Fruit fly (Drosophila melanogaster): ENCODE measurements around the gene CG8353.

The CG8353 gene

DNA sequence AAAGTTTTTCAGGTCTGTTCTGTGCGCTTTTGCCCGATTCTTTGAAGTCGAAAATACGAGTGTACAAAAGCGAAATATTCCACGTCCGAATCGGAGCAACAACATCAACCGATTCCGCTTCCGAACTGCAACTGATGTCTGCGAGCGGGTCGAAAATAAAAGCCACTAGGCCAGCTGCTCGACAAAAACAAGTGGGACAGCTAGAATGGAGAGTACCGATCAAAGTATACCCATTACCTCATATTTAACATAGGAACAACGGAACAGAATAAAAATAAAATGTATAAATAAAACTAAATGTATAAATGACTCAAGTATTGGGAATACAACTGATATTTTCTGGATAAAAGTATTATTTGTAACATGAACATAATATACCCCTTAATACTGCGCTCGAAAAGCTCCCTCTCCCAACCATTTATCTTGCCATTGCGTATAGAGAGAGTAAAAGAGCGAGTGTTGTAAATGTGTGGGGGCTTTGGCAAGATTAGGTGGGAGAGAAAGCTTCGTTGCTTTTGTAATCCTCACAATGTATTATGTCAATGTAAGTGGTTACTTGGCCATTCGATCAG is 8.8 kb upstream of the CG8353 start, which contains the start of gene SLC5A11 (continued):
- TF ChIP-seq zfh2 (GFP tag; optimal IDR thresholded peaks at IDR 0.05) = peak; percentile 78
- TF ChIP-seq jigr1 (GFP tag; IDR thresholded peaks at IDR 0.05) = peak; percentile 98
- TF ChIP-seq ftz-f1 (GFP tag; optimal IDR thresholded peaks at IDR 0.05) = no peak
- TF ChIP-seq Neu2 (GFP tag; optimal IDR thresholded peaks at IDR 0.05; ENCODE audit: borderline replicate concordance) = peak; percentile 80
- peak; percentile 92 for TF ChIP-seq phol (tag; optimal IDR thresholded peaks at IDR 0.05)
- peak; percentile 95 for TF ChIP-seq mam (GFP tag; optimal IDR thresholded peaks at IDR 0.05)
- peak; percentile 85 for TF ChIP-seq CG14050 (GFP tag; IDR thresholded peaks at IDR 0.05)
- 0 out of 2 replicates have a peak, but pooled peaks have one; percentile 19 for TF ChIP-seq crol (GFP tag; IDR thresholded peaks at IDR 0.05)
- peak; percentile 36 for TF ChIP-seq CG12236 (GFP tag; optimal IDR thresholded peaks at IDR 0.05)
- TF ChIP-seq fru (optimal IDR thresholded peaks at IDR 0.05) = no peak
- peak; percentile 78 for TF ChIP-seq CG7786 (GFP tag; optimal IDR thresholded peaks at IDR 0.05)
- TF ChIP-seq CG30020 (tag; optimal IDR thresholded peaks at IDR 0.05) = peak; percentile 84
- TF ChIP-seq MESR4 (GFP tag; optimal IDR thresholded peaks at IDR 0.05) = peak; percentile 28
- peak; percentile 65 for TF ChIP-seq Hsf (GFP tag; optimal IDR thresholded peaks at IDR 0.05)
- peak; percentile 85 for TF ChIP-seq exex (tag; optimal IDR thresholded peaks at IDR 0.05)
- TF ChIP-seq ERR (GFP tag; optimal IDR thresholded peaks at IDR 0.05) = peak; percentile 97
- peak; percentile 90 for TF ChIP-seq Fer2 (tag; optimal IDR thresholded peaks at IDR 0.05)
- no peak for TF ChIP-seq cad (GFP tag; optimal IDR thresholded peaks at IDR 0.05)
- TF ChIP-seq pan (optimal IDR thresholded peaks at IDR 0.05) = no peak
- TF ChIP-seq pan (GFP tag; optimal IDR thresholded peaks at IDR 0.05 in 1 of 2, IDR thresholded peaks at IDR 0.05 in 1 of 2) = peak in 1 of 2 experiments; percentile 98
- peak; percentile 98 for TF ChIP-seq lmd (GFP tag; IDR thresholded peaks at IDR 0.05)
- TF ChIP-seq dmrt99B (tag; optimal IDR thresholded peaks at IDR 0.05) = peak; percentile 100
- TF ChIP-seq CG11504 (tag; optimal IDR thresholded peaks at IDR 0.05) = peak; percentile 93
- peak; percentile 63 for TF ChIP-seq MTF-1 (GFP tag; optimal IDR thresholded peaks at IDR 0.05; ENCODE audit: borderline replicate concordance)
- peak; percentile 96 for TF ChIP-seq H15 (GFP tag; IDR thresholded peaks at IDR 0.05)
- peak; percentile 88 for TF ChIP-seq CG18764 (GFP tag; optimal IDR thresholded peaks at IDR 0.05)
- peak; percentile 98 for TF ChIP-seq CG1792 (GFP tag; optimal IDR thresholded peaks at IDR 0.05)
- TF ChIP-seq CTCF (GFP tag; optimal IDR thresholded peaks at IDR 0.05) = peak; percentile 50
- peak; percentile 99 for TF ChIP-seq CG2678 (tag; optimal IDR thresholded peaks at IDR 0.05)
- TF ChIP-seq jing (GFP tag; optimal IDR thresholded peaks at IDR 0.05) = peak; percentile 99
- TF ChIP-seq kah (GFP tag; optimal IDR thresholded peaks at IDR 0.05) = peak; percentile 89
- TF ChIP-seq CG8388 (GFP tag; optimal IDR thresholded peaks at IDR 0.05) = peak; percentile 94
- TF ChIP-seq GATAe (GFP tag; conservative IDR thresholded peaks at IDR 0.05) = peak; percentile 92
- peak; percentile 96 for TF ChIP-seq CG18262 (tag; optimal IDR thresholded peaks at IDR 0.05)
- TF ChIP-seq CG11085 (GFP tag; IDR thresholded peaks at IDR 0.05) = peak; percentile 94
- peak; percentile 93 for TF ChIP-seq btn (GFP tag; optimal IDR thresholded peaks at IDR 0.05)
- peak; percentile 97 for TF ChIP-seq pum (GFP tag; optimal IDR thresholded peaks at IDR 0.05)
- peak; percentile 82 for TF ChIP-seq CG9817 (tag; optimal IDR thresholded peaks at IDR 0.05)
- TF ChIP-seq H2.0 (GFP tag; IDR thresholded peaks at IDR 0.05) = peak; percentile 100
- peak; percentile 97 for TF ChIP-seq grn (GFP tag; optimal IDR thresholded peaks at IDR 0.05)
- peak; percentile 63; the same call in 1 of the 2 replicates for TF ChIP-seq MBD-R2 (GFP tag; IDR thresholded peaks at IDR 0.05)
- TF ChIP-seq Dll (GFP tag; IDR thresholded peaks at IDR 0.05; ENCODE audit: partially characterized antibody) = no peak
- peak; percentile 96 for TF ChIP-seq CG10462 (GFP tag; optimal IDR thresholded peaks at IDR 0.05)
- peak; percentile 96 for TF ChIP-seq CG11456 (GFP tag; IDR thresholded peaks at IDR 0.05)
- peak; percentile 92 for TF ChIP-seq CG15514 (GFP tag; optimal IDR thresholded peaks at IDR 0.05)
- peak; percentile 93 for TF ChIP-seq CG6272 (GFP tag; IDR thresholded peaks at IDR 0.05)
- peak; percentile 92 for TF ChIP-seq CG1233 (GFP tag; optimal IDR thresholded peaks at IDR 0.05)
- peak; percentile 64 for TF ChIP-seq Ravus (GFP tag; IDR thresholded peaks at IDR 0.05)
- peak; percentile 97 for TF ChIP-seq ttk (GFP tag; IDR thresholded peaks at IDR 0.05)
- peak; percentile 40 for TF ChIP-seq Bdp1 (GFP tag; optimal IDR thresholded peaks at IDR 0.05)
- peak; percentile 94 for TF ChIP-seq CG10209 (GFP tag; optimal IDR thresholded peaks at IDR 0.05)
- TF ChIP-seq CG17802 (tag; optimal IDR thresholded peaks at IDR 0.05) = peak; percentile 61

Data from whole organism, embryonic.